Fruit fly (Drosophila melanogaster): Measurements from ENCODE around the gene CG12983.

Gene CG12983

DNA sequence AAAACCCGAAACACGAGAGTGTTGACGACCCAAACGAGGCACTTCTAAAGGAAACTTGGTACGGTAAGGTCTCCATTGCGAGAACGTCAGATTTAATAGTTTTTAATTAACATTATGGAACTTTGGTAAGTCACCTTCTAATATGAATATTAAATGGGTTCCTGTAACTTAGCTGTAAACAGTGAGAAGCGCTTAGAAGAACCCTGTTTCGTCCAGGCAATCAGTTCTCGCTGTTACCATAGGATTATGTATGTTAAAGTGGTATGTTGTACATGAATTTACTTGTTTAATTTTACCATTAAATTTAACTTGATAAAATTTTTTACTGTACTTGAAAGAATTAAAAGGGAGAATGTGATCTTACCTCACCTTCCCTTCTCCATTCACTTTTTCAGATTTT is 44.7 kb downstream of the CG12983 start (continued):
- TF ChIP-seq Meics (GFP tag; optimal IDR thresholded peaks at IDR 0.05) = no peak
- peak; percentile 14 for TF ChIP-seq Hsf (GFP tag; optimal IDR thresholded peaks at IDR 0.05)
- TF ChIP-seq CG14860 (GFP tag; IDR thresholded peaks at IDR 0.05; ENCODE audit: partially characterized antibody) = no peak
- no peak for TF ChIP-seq Chrac-16 (GFP tag; optimal IDR thresholded peaks at IDR 0.05)
- no peak for TF ChIP-seq Elba2 (GFP tag; optimal IDR thresholded peaks at IDR 0.05)
- TF ChIP-seq NFAT (GFP tag; IDR thresholded peaks at IDR 0.05) = no peak
- no peak for TF ChIP-seq Asciz (GFP tag; optimal IDR thresholded peaks at IDR 0.05)
- no peak for TF ChIP-seq Nf-YC (tag; optimal IDR thresholded peaks at IDR 0.05)
- TF ChIP-seq Lhr (GFP tag; optimal IDR thresholded peaks at IDR 0.05) = no peak
- TF ChIP-seq Sin3A (optimal IDR thresholded peaks at IDR 0.05) = no peak
- TF ChIP-seq HLH3B (GFP tag; IDR thresholded peaks at IDR 0.05) = no peak
- peak; percentile 54 for TF ChIP-seq gem (tag; optimal IDR thresholded peaks at IDR 0.05)
- no peak for TF ChIP-seq CG12155 (GFP tag; optimal IDR thresholded peaks at IDR 0.05)
- TF ChIP-seq CG11696 (GFP tag; IDR thresholded peaks at IDR 0.05) = no peak
- TF ChIP-seq Dek (tag; optimal IDR thresholded peaks at IDR 0.05) = no peak
- no peak for TF ChIP-seq pan (optimal IDR thresholded peaks at IDR 0.05)
- no peak for TF ChIP-seq pan (GFP tag; optimal IDR thresholded peaks at IDR 0.05 in 1 of 2, IDR thresholded peaks at IDR 0.05 in 1 of 2)

dm6 chr3L:20920495-20920894 is 46.1 kb downstream of the CG12983 start:
- no peak for TF ChIP-seq B-H1 (GFP tag; IDR thresholded peaks at IDR 0.05)
- TF ChIP-seq wdn (GFP tag; IDR thresholded peaks at IDR 0.05) = no peak
- no peak for TF ChIP-seq CG17359 (tag; optimal IDR thresholded peaks at IDR 0.05)
- peak; percentile 61 for TF ChIP-seq sd (tag; optimal IDR thresholded peaks at IDR 0.05)
- no peak for TF ChIP-seq Sox102F (GFP tag; optimal IDR thresholded peaks at IDR 0.05)
- TF ChIP-seq Abd-B (GFP tag; optimal IDR thresholded peaks at IDR 0.05) = peak; percentile 45
- peak; percentile 49 for TF ChIP-seq Med (GFP tag)
- no peak for TF ChIP-seq exex (tag; optimal IDR thresholded peaks at IDR 0.05)
- TF ChIP-seq Oaz (GFP tag; IDR thresholded peaks at IDR 0.05) = no peak
- TF ChIP-seq phol (tag; optimal IDR thresholded peaks at IDR 0.05) = no peak
- TF ChIP-seq Sox100B (GFP tag; optimal IDR thresholded peaks at IDR 0.05) = no peak
- TF ChIP-seq Asciz (GFP tag; optimal IDR thresholded peaks at IDR 0.05) = no peak
- peak; percentile 59 for TF ChIP-seq twi (tag; optimal IDR thresholded peaks at IDR 0.05)
- TF ChIP-seq CG15269 (tag; optimal IDR thresholded peaks at IDR 0.05) = peak; percentile 34

- peak; percentile 23 for TF ChIP-seq CG8924 (tag; optimal IDR thresholded peaks at IDR 0.05)
- no peak for TF ChIP-seq pum (GFP tag; optimal IDR thresholded peaks at IDR 0.05)
- no peak for TF ChIP-seq dysf (GFP tag; IDR thresholded peaks at IDR 0.05)
- TF ChIP-seq Ssrp (tag; optimal IDR thresholded peaks at IDR 0.05) = peak; percentile 16
- peak; percentile 31 for TF ChIP-seq zf30C (GFP tag; optimal IDR thresholded peaks at IDR 0.05)
- no peak for TF ChIP-seq sc (optimal IDR thresholded peaks at IDR 0.05)
- TF ChIP-seq sc (GFP tag; optimal IDR thresholded peaks at IDR 0.05) = no peak
- peak; percentile 33 for TF ChIP-seq CG7839 (tag; optimal IDR thresholded peaks at IDR 0.05)
- TF ChIP-seq CG4424 (GFP tag; optimal IDR thresholded peaks at IDR 0.05) = peak; percentile 8
- TF ChIP-seq Hr51 (GFP tag; optimal IDR thresholded peaks at IDR 0.05) = peak in 1 of 2 experiments; percentile 27
- peak; percentile 8 for TF ChIP-seq CG10209 (GFP tag; optimal IDR thresholded peaks at IDR 0.05)
- TF ChIP-seq pzg (GFP tag; optimal IDR thresholded peaks at IDR 0.05) = no peak
- peak; percentile 25 for TF ChIP-seq fd96Cb (tag; optimal IDR thresholded peaks at IDR 0.05)
- TF ChIP-seq dmrt99B (tag; optimal IDR thresholded peaks at IDR 0.05) = peak; percentile 39
- TF ChIP-seq trem (tag; optimal IDR thresholded peaks at IDR 0.05) = peak; percentile 6
- peak; percentile 30 for TF ChIP-seq CG2678 (tag; optimal IDR thresholded peaks at IDR 0.05)
- peak; percentile 22 for TF ChIP-seq CG18599 (GFP tag; optimal IDR thresholded peaks at IDR 0.05)
- TF ChIP-seq Sox102F (GFP tag; optimal IDR thresholded peaks at IDR 0.05) = peak; percentile 29
- peak; percentile 42 for TF ChIP-seq CG8388 (GFP tag; optimal IDR thresholded peaks at IDR 0.05)
- no peak for TF ChIP-seq cad (GFP tag; optimal IDR thresholded peaks at IDR 0.05)
- peak; percentile 68 for TF ChIP-seq CG9727 (GFP tag; optimal IDR thresholded peaks at IDR 0.05)
- peak; percentile 60 for TF ChIP-seq gem (tag; optimal IDR thresholded peaks at IDR 0.05)
These were observed 47.6 kb downstream of the CG12983 start for dm6 chr3L:20918945-20919344.
